Worm (Caenorhabditis elegans) whole organism, late embryonic: ENCODE measurements around the gene C54D10.10.

Experiments used
- K09A11.1 ChIP-seq: sonication (generic microtip); optimal IDR thresholded peaks from 2 replicates; lab custom pipeline; 2017; ENCODE audit warnings: antibody characterized with exemption, mild to moderate bottlenecking, missing genetic modification characterization, missing compliant biosample characterization; ENCODE audit not compliant: insufficient read depth
- Y22D7AL.16 ChIP-seq: sonication (generic microtip); optimal IDR thresholded peaks from 2 replicates; lab custom pipeline; 2016; ENCODE audit warnings: missing genetic modification characterization, missing compliant biosample characterization
- ceh-19 ChIP-seq: fragments of 200-800 bp; sonication (Bioruptor generic); optimal IDR thresholded peaks from 2 replicates; lab custom pipeline; 2018; ENCODE audit warnings: mild to moderate bottlenecking, missing genetic modification characterization, missing compliant biosample characterization
- ceh-48 ChIP-seq: sonication (generic microtip); optimal IDR thresholded peaks from 2 replicates; lab custom pipeline; 2016; ENCODE audit warnings: missing genetic modification characterization, inconsistent platforms, missing compliant biosample characterization
- ceh-9 ChIP-seq: sonication (generic microtip); optimal IDR thresholded peaks from 2 replicates; lab custom pipeline; 2016; ENCODE audit warnings: mild to moderate bottlenecking, missing genetic modification characterization, inconsistent platforms, missing compliant biosample characterization
- fkh-10 ChIP-seq: fragments of 150-350 bp; optimal IDR thresholded peaks from 2 replicates; lab custom pipeline; 2014; ENCODE audit warnings: missing biosample characterization, missing genetic modification reagents, missing genetic modification characterization
- fkh-6 ChIP-seq: sonication (generic microtip); optimal IDR thresholded peaks from 2 replicates; lab custom pipeline; 2016; ENCODE audit warnings: missing genetic modification characterization, missing compliant biosample characterization
- hlh-15 ChIP-seq: sonication (generic microtip); optimal IDR thresholded peaks from 2 replicates; lab custom pipeline; 2016; ENCODE audit warnings: missing genetic modification characterization, missing compliant biosample characterization
- npax-4 ChIP-seq: sonication (generic microtip); optimal IDR thresholded peaks from 2 replicates; lab custom pipeline; 2016; ENCODE audit warnings: missing genetic modification characterization, missing compliant biosample characterization
- pax-1 ChIP-seq: fragments of 150-350 bp; optimal IDR thresholded peaks from 2 replicates; lab custom pipeline; 2014; ENCODE audit warnings: missing biosample characterization, missing genetic modification characterization
- unc-55 ChIP-seq: sonication (generic microtip); optimal IDR thresholded peaks from 2 replicates; lab custom pipeline; 2017; ENCODE audit warnings: missing biosample characterization, missing genetic modification reagents, missing genetic modification characterization
- unc-86 ChIP-seq: sonication (generic microtip); optimal IDR thresholded peaks from 2 replicates; lab custom pipeline; 2016; ENCODE audit warnings: missing genetic modification characterization, missing compliant biosample characterization

DNA sequence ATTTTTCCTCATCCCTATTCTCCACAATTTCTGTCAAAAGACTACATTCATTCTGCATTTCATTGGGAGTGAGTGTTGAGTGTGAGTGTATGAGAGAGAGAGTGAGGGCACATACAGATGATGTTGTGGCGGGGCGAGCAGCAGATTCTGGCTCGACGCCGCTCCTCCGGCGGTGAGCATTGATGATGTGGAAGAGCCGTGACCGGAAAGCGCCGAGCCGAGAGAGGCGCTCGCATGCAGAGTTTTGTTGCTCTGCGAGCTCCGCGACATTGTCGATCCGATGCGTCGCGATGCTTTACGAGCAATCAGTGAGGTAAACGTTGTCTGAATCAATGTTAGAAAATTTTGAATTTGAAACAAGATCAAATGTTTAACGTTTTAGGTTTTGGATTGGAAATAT lies 5.9 kb upstream of the C54D10.10 start:
- no peak for TF ChIP-seq hlh-15 (tag; lab: Kevin White, UChicago)
- TF ChIP-seq fkh-10, result no peak
- no peak for TF ChIP-seq fkh-6 (tag; lab: Kevin White, UChicago)
- TF ChIP-seq K09A11.1, result no peak
- TF ChIP-seq ceh-19, result no peak
- no peak for TF ChIP-seq unc-55 (GFP tag; lab: Kevin White, UChicago)
- no peak for TF ChIP-seq ceh-48
- no peak for TF ChIP-seq npax-4 (tag; lab: Kevin White, UChicago)
- TF ChIP-seq pax-1, result no peak
- no peak for TF ChIP-seq unc-86 (tag; lab: Kevin White, UChicago)
- TF ChIP-seq ceh-9, result no peak
- no peak for TF ChIP-seq Y22D7AL.16 (tag; lab: Kevin White, UChicago)
